Fruit fly (Drosophila melanogaster) whole organism, embryonic: ENCODE results near the gene Alp13.
A peak's percentile ranks its signal among the peaks of the same experiment; 100 is the strongest.

ENCODE experiments used
- Awh ChIP-seq: fragments of 200-800 bp; sonication (Bioruptor generic); IDR thresholded peaks from 2 replicates; pipeline ENCODE4, ENCODE4 v1.3.6; 2022; ENCODE audit warnings: missing biosample characterization, missing genetic modification characterization
- CG11696 ChIP-seq: fragments of 200-800 bp; sonication (Bioruptor generic); IDR thresholded peaks from 2 replicates; pipeline ENCODE4 v1.3.6; 2022; ENCODE audit warnings: missing biosample characterization, missing genetic modification characterization
- CG1233 ChIP-seq: fragments of 200-800 bp; sonication (Bioruptor generic); optimal IDR thresholded peaks from 4 replicates; lab custom pipeline; 2018; ENCODE audit warnings: missing biosample characterization, mild to moderate bottlenecking, missing genetic modification characterization
- CG14710 ChIP-seq: fragments of 200-800 bp; sonication (Bioruptor generic); optimal IDR thresholded peaks from 3 replicates; lab custom pipeline; 2019; ENCODE audit warnings: missing biosample characterization, mild to moderate bottlenecking, missing genetic modification characterization, moderate library complexity
- CG15601 ChIP-seq: fragments of 200-800 bp; sonication (Bioruptor generic); optimal IDR thresholded peaks from 3 replicates; lab custom pipeline; 2019; ENCODE audit warnings: missing biosample characterization, mild to moderate bottlenecking, missing genetic modification characterization, moderate library complexity
- CG17186 ChIP-seq: fragments of 200-800 bp; sonication (Bioruptor generic); optimal IDR thresholded peaks from 3 replicates; lab custom pipeline; 2017; ENCODE audit warnings: missing biosample characterization, missing genetic modification reagents, missing genetic modification characterization
- CG17829 ChIP-seq: fragments of 200-800 bp; optimal IDR thresholded peaks from 2 replicates; lab custom pipeline; 2019; ENCODE audit warnings: missing biosample characterization, mild to moderate bottlenecking, missing genetic modification characterization, moderate library complexity
- CG2129 ChIP-seq: fragments of 200-800 bp; sonication (Bioruptor generic); IDR thresholded peaks from 2 replicates; pipeline ENCODE4 v1.3.6; 2022; ENCODE audit warnings: missing biosample characterization, missing genetic modification characterization; ENCODE audit not compliant: partially characterized antibody
- CG3065 ChIP-seq: fragments of 200-800 bp; sonication (Bioruptor generic); optimal IDR thresholded peaks from 2 replicates; lab custom pipeline; 2016; ENCODE audit warnings: missing biosample characterization, missing genetic modification characterization
- CG31224 ChIP-seq: fragments of 200-800 bp; sonication (Bioruptor generic); IDR thresholded peaks from 2 replicates; pipeline ENCODE4 v1.3.6; 2022; ENCODE audit warnings: missing biosample characterization, missing genetic modification characterization
- CG33557 ChIP-seq: fragments of 200-800 bp; sonication (Bioruptor generic); optimal IDR thresholded peaks from 2 replicates; lab custom pipeline; 2019; ENCODE audit warnings: missing biosample characterization, mild to moderate bottlenecking, missing genetic modification characterization, moderate library complexity
- CG4424 ChIP-seq: fragments of 200-800 bp; sonication (Bioruptor generic); optimal IDR thresholded peaks from 3 replicates; lab custom pipeline; 2016; ENCODE audit warnings: missing biosample characterization, missing genetic modification characterization
- CG4730 ChIP-seq: fragments of 200-800 bp; sonication (Bioruptor generic); IDR thresholded peaks from 2 replicates; pipeline ENCODE4 v1.3.6; 2022; ENCODE audit warnings: missing biosample characterization, missing genetic modification characterization
- CG5180 ChIP-seq: fragments of 200-800 bp; sonication (Bioruptor generic); optimal IDR thresholded peaks from 3 replicates; lab custom pipeline; 2017; ENCODE audit warnings: missing biosample characterization, missing genetic modification characterization, mild to moderate bottlenecking, moderate library complexity, missing genetic modification reagents
- CG7357 ChIP-seq: fragments of 200-800 bp; sonication (Bioruptor generic); IDR thresholded peaks from 3 replicates; pipeline ENCODE4 v1.3.6; 2022; ENCODE audit warnings: missing biosample characterization, missing genetic modification characterization
- CG7372 ChIP-seq: fragments of 200-800 bp; sonication (Bioruptor generic); IDR thresholded peaks from 2 replicates; pipeline ENCODE4 v1.3.6; 2022; ENCODE audit warnings: missing biosample characterization, missing genetic modification characterization
- CG7786 ChIP-seq: fragments of 200-800 bp; sonication (Bioruptor generic); optimal IDR thresholded peaks from 2 replicates; lab custom pipeline; 2016; ENCODE audit warnings: missing biosample characterization, missing genetic modification characterization
- Dp ChIP-seq: fragments of 200-800 bp; sonication (Bioruptor generic); optimal IDR thresholded peaks from 2 replicates; lab custom pipeline; 2018; ENCODE audit warnings: missing biosample characterization, mild to moderate bottlenecking, missing genetic modification characterization, moderate library complexity
- Drgx ChIP-seq: fragments of 200-800 bp; sonication (Bioruptor generic); IDR thresholded peaks from 2 replicates; pipeline ENCODE4 v1.3.6; 2022; ENCODE audit warnings: missing biosample characterization, missing genetic modification characterization
- Fer2 ChIP-seq: fragments of 200-800 bp; sonication (Bioruptor generic); optimal IDR thresholded peaks from 2 replicates; lab custom pipeline; 2018; ENCODE audit warnings: missing biosample characterization, mild to moderate bottlenecking, missing genetic modification characterization, moderate library complexity
- Gsc ChIP-seq: fragments of 200-800 bp; sonication (Bioruptor generic); IDR thresholded peaks from 2 replicates; pipeline ENCODE4 v1.3.6; 2022; ENCODE audit warnings: missing biosample characterization, missing genetic modification characterization
- Hand ChIP-seq: fragments of 200-800 bp; sonication (Bioruptor generic); optimal IDR thresholded peaks from 2 replicates; lab custom pipeline; 2017; ENCODE audit warnings: mild to moderate bottlenecking, missing biosample characterization, missing genetic modification reagents, missing genetic modification characterization
- Hmx ChIP-seq: fragments of 200-800 bp; sonication (Bioruptor generic); optimal IDR thresholded peaks from 2 replicates; lab custom pipeline; 2016; ENCODE audit warnings: missing biosample characterization, missing genetic modification characterization
- Jarid2 ChIP-seq: fragments of 200-800 bp; sonication (Bioruptor generic); optimal IDR thresholded peaks from 3 replicates; lab custom pipeline; 2017; ENCODE audit warnings: mild to moderate bottlenecking, missing biosample characterization, missing genetic modification reagents, missing genetic modification characterization
- Mrtf ChIP-seq: fragments of 200-800 bp; sonication (Bioruptor generic); IDR thresholded peaks from 3 replicates; pipeline ENCODE4 v1.3.6; 2022; ENCODE audit warnings: missing biosample characterization, missing genetic modification characterization
- Myb ChIP-seq: fragments of 200-800 bp; sonication (Bioruptor generic); optimal IDR thresholded peaks from 2 replicates; lab custom pipeline; 2016; ENCODE audit warnings: missing biosample characterization, missing genetic modification characterization
- Ssrp ChIP-seq: fragments of 200-800 bp; sonication (Bioruptor generic); optimal IDR thresholded peaks from 2 replicates; lab custom pipeline; 2018; ENCODE audit warnings: missing biosample characterization, mild to moderate bottlenecking, missing genetic modification characterization, moderate library complexity
- Xbp1 ChIP-seq: fragments of 200-800 bp; sonication (Bioruptor generic); optimal IDR thresholded peaks from 3 replicates; lab custom pipeline; 2016; ENCODE audit warnings: missing biosample characterization, mild to moderate bottlenecking, missing genetic modification characterization
- bab2 ChIP-seq: fragments of 200-800 bp; sonication (Bioruptor generic); optimal IDR thresholded peaks from 2 replicates; lab custom pipeline; 2016; ENCODE audit warnings: missing biosample characterization, missing genetic modification characterization
- cad ChIP-seq: fragments of >200 bp; optimal IDR thresholded peaks from 2 replicates; lab custom pipeline; 2017; ENCODE audit warnings: missing biosample characterization, missing genetic modification characterization
- chinmo ChIP-seq: fragments of 200-800 bp; sonication (Bioruptor generic); IDR thresholded peaks from 4 replicates; pipeline ENCODE4 v1.3.6; 2022; ENCODE audit warnings: missing biosample characterization, missing genetic modification characterization; ENCODE audit not compliant: partially characterized antibody
- chm ChIP-seq: fragments of 200-800 bp; sonication (Bioruptor generic); IDR thresholded peaks from 2 replicates; pipeline ENCODE4 v1.3.6; 2022; ENCODE audit warnings: missing biosample characterization, missing genetic modification characterization
- fd3F ChIP-seq: fragments of 200-800 bp; sonication (Bioruptor generic); optimal IDR thresholded peaks from 2 replicates; lab custom pipeline; 2018; ENCODE audit warnings: missing biosample characterization, mild to moderate bottlenecking, missing genetic modification characterization, moderate library complexity
- grn ChIP-seq: fragments of 200-800 bp; sonication (Bioruptor generic); optimal IDR thresholded peaks from 3 replicates; lab custom pipeline; 2017; ENCODE audit warnings: missing biosample characterization, missing genetic modification characterization
- gro ChIP-seq: fragments of 200-800 bp; sonication (Bioruptor generic); optimal IDR thresholded peaks from 2 replicates; lab custom pipeline; 2016; ENCODE audit warnings: missing biosample characterization, missing genetic modification characterization
- gsb-n ChIP-seq: fragments of 200-800 bp; sonication (Bioruptor generic); optimal IDR thresholded peaks from 3 replicates; lab custom pipeline; 2018; ENCODE audit warnings: missing biosample characterization, mild to moderate bottlenecking, missing genetic modification characterization
- hbn ChIP-seq: fragments of 200-800 bp; sonication (Bioruptor generic); IDR thresholded peaks from 2 replicates; pipeline ENCODE4 v1.3.6; 2022; ENCODE audit warnings: missing biosample characterization, missing genetic modification characterization; ENCODE audit not compliant: partially characterized antibody
- oc ChIP-seq: fragments of 200-800 bp; sonication (Bioruptor generic); optimal IDR thresholded peaks from 2 replicates; lab custom pipeline; 2018; ENCODE audit warnings: missing biosample characterization, mild to moderate bottlenecking, missing genetic modification characterization, moderate library complexity
- odd ChIP-seq: fragments of 200-800 bp; sonication (Bioruptor generic); optimal IDR thresholded peaks from 2 replicates; lab custom pipeline; 2017; ENCODE audit warnings: missing biosample characterization, mild to moderate bottlenecking, missing genetic modification characterization
- prd ChIP-seq, 3 experiments: fragments of >200 bp in 2 of 3; fragments of 200-800 bp in 1 of 3; sonication (Bioruptor generic) in 1 of 3; optimal IDR thresholded peaks in 2 of 3; IDR thresholded peaks in 1 of 3; 2 replicates in 2 of 3; 3 replicates in 1 of 3; pipeline versions ENCODE4 v1.3.6 to Lab custom; 2017 to 2022; ENCODE audit warnings: missing biosample characterization in 1 of 3, missing genetic modification characterization in 1 of 3
- pros ChIP-seq: fragments of 200-800 bp; sonication (Bioruptor generic); optimal IDR thresholded peaks from 3 replicates; lab custom pipeline; 2019; ENCODE audit warnings: missing biosample characterization, mild to moderate bottlenecking, missing genetic modification characterization, moderate library complexity
- pzg ChIP-seq: fragments of 200-800 bp; sonication (Bioruptor generic); optimal IDR thresholded peaks from 3 replicates; lab custom pipeline; 2018; ENCODE audit warnings: missing biosample characterization, mild to moderate bottlenecking, missing genetic modification characterization, moderate library complexity
- scrt ChIP-seq: fragments of 200-800 bp; sonication (Bioruptor generic); optimal IDR thresholded peaks from 2 replicates; lab custom pipeline; 2018; ENCODE audit warnings: missing biosample characterization, mild to moderate bottlenecking, missing genetic modification characterization, moderate library complexity
- sens ChIP-seq: fragments of 200-800 bp; sonication (Bioruptor generic); peaks from one replicate; lab custom pipeline; 2016; ENCODE audit warnings: missing biosample characterization, missing genetic modification characterization
- so ChIP-seq: fragments of 200-800 bp; sonication (Bioruptor generic); IDR thresholded peaks from 3 replicates; pipeline ENCODE4 v1.3.6; 2022; ENCODE audit warnings: missing biosample characterization, missing genetic modification characterization
- tx ChIP-seq: fragments of 200-800 bp; sonication (Bioruptor generic); optimal IDR thresholded peaks from 2 replicates; lab custom pipeline; 2016; ENCODE audit warnings: missing biosample characterization, missing genetic modification characterization
- wdn ChIP-seq: fragments of 200-800 bp; sonication (Bioruptor generic); IDR thresholded peaks from 2 replicates; pipeline ENCODE4 v1.3.6; 2022; ENCODE audit warnings: missing biosample characterization, missing genetic modification characterization
- wor ChIP-seq: fragments of 200-800 bp; sonication (Bioruptor generic); IDR thresholded peaks from 2 replicates; pipeline ENCODE4 v1.3.6; 2022; ENCODE audit warnings: missing biosample characterization, missing genetic modification characterization

Alp13 gene

dm6 chr3R:10087206-10087927 is 12.2 kb upstream of the Alp13 start (continued):
- TF ChIP-seq Dp (GFP tag; lab: Kevin White, UChicago) (no peak), CG5180 (GFP tag; lab: Kevin White, UChicago) (no peak), pros (GFP tag; lab: Kevin White, UChicago) (peak; percentile 80), CG14710 (peak; percentile 7), Hand (GFP tag; lab: Kevin White, UChicago) (peak; percentile 15), sens (GFP tag; lab: Kevin White, UChicago) (peak; percentile 90), hbn (GFP tag; lab: Robert Waterston, UW) (no peak), wdn (GFP tag; lab: Robert Waterston, UW) (0 out of 2 replicates have a peak, but pooled peaks have one; percentile 10), gsb-n (tag; lab: Kevin White, UChicago) (no peak), CG7357 (GFP tag; lab: Robert Waterston, UW) (peak; percentile 58; the same call in 1 of the 3 replicates), gro (GFP tag; lab: Kevin White, UChicago) (peak; percentile 80), oc (tag; lab: Kevin White, UChicago) (no peak), Mrtf (GFP tag; lab: Robert Waterston, UW) (no peak), cad (GFP tag; lab: Kevin White, UChicago) (no peak), pzg (no peak), CG17829 (tag; lab: Kevin White, UChicago) (peak; percentile 12), Awh (peak; percentile 36; the same call in 1 of the 2 replicates), scrt (GFP tag; lab: Kevin White, UChicago) (peak; percentile 24), grn (GFP tag; lab: Kevin White, UChicago) (no peak), chinmo (GFP tag; lab: Robert Waterston, UW) (peak; percentile 99), wor (GFP tag; lab: Robert Waterston, UW) (0 out of 2 replicates have a peak, but pooled peaks have one; percentile 25), CG2129 (no peak), tx (peak; percentile 39), Ssrp (tag; lab: Kevin White, UChicago) (peak; percentile 44), CG4424 (GFP tag; lab: Kevin White, UChicago) (peak; percentile 46), Gsc (peak; percentile 40), CG7786 (GFP tag; lab: Kevin White, UChicago) (peak; percentile 61), prd (optimal IDR thresholded peaks at IDR 0.05; lab: Kevin White, UChicago) (no peak), prd (GFP tag; IDR thresholded peaks at IDR 0.05; lab: Robert Waterston, UW) (peak; percentile 82), CG31224 (GFP tag; lab: Robert Waterston, UW) (peak; percentile 32; the same call in 1 of the 2 replicates), CG33557 (GFP tag; lab: Kevin White, UChicago) (no peak), Myb (GFP tag; lab: Kevin White, UChicago) (peak; percentile 57), so (0 out of 3 replicates have a peak, but pooled peaks have one; percentile 61), CG17186 (GFP tag; lab: Kevin White, UChicago) (no peak), fd3F (GFP tag; lab: Kevin White, UChicago) (no peak), Xbp1 (peak; percentile 76), Fer2 (no peak), Hmx (GFP tag; lab: Kevin White, UChicago) (no peak), CG15601 (tag; lab: Kevin White, UChicago) (no peak), CG7372 (GFP tag; lab: Robert Waterston, UW) (peak; percentile 45; the same call in 1 of the 2 replicates), CG4730 (peak; percentile 45; the same call in 1 of the 2 replicates), Jarid2 (GFP tag; lab: Kevin White, UChicago) (no peak), odd (GFP tag; lab: Kevin White, UChicago) (no peak), Drgx (GFP tag; lab: Robert Waterston, UW) (peak; percentile 88), bab2 (GFP tag; lab: Kevin White, UChicago) (peak; percentile 52), CG3065 (GFP tag; lab: Kevin White, UChicago) (no peak), chm (no peak), CG1233 (GFP tag; lab: Kevin White, UChicago) (peak; percentile 29), CG11696 (GFP tag; lab: Robert Waterston, UW) (peak; percentile 53; the same call in 1 of the 2 replicates)
